Fruit fly (Drosophila melanogaster) whole organism, prepupa: ENCODE results near the gene Cisd2.

Source experiments
- Ets21C ChIP-seq: fragments of 200-800 bp; sonication (Bioruptor generic); optimal IDR thresholded peaks from 3 replicates; lab custom pipeline; 2016; ENCODE audit warnings: missing biosample characterization, missing genetic modification characterization
- Gug ChIP-seq: fragments of 200-800 bp; sonication (Bioruptor generic); IDR thresholded peaks from 2 replicates; pipeline ENCODE4 v1.3.6; 2022; ENCODE audit warnings: missing biosample characterization, missing genetic modification characterization
- fd85E ChIP-seq: fragments of 200-800 bp; sonication (Bioruptor generic); optimal IDR thresholded peaks from 3 replicates; lab custom pipeline; 2016; ENCODE audit warnings: missing biosample characterization, missing genetic modification characterization
- spab ChIP-seq: fragments of 200-800 bp; sonication (Bioruptor generic); optimal IDR thresholded peaks from 2 replicates; lab custom pipeline; 2017; ENCODE audit warnings: missing biosample characterization, mild to moderate bottlenecking, missing genetic modification characterization, missing genetic modification reagents

- TF ChIP-seq Ets21C (GFP tag; lab: Kevin White, UChicago) (no peak), fd85E (no peak), spab (GFP tag; lab: Kevin White, UChicago) (no peak), Gug (GFP tag; lab: Robert Waterston, UW) (no peak)
These were observed 30.6 kb upstream of the Cisd2 start for dm6 chr3R:29253874-29254273.
